Fruit fly (Drosophila melanogaster): ENCODE data around the gene Mgat2.

Gene Mgat2

dm6 chr3R:30046029-30047001 is 24.3 kb upstream of the Mgat2 start, which contains the start of the genes RpL32 and CG7943 (continued):
- TF ChIP-seq CG17568 (GFP tag; optimal IDR thresholded peaks at IDR 0.05) (no peak), vvl (GFP tag; IDR thresholded peaks at IDR 0.05) (peak; percentile 97), Hand (GFP tag; optimal IDR thresholded peaks at IDR 0.05) (peak; percentile 70), CG11560 (tag; IDR thresholded peaks at IDR 0.05) (peak; percentile 84), H2.0 (GFP tag; IDR thresholded peaks at IDR 0.05) (peak; percentile 83), CG6791 (GFP tag; IDR thresholded peaks at IDR 0.05; ENCODE audit: partially characterized antibody) (peak; percentile 100), mam (GFP tag; optimal IDR thresholded peaks at IDR 0.05) (peak; percentile 99), aop (GFP tag; IDR thresholded peaks at IDR 0.05) (peak; percentile 88), Awh (GFP tag; IDR thresholded peaks at IDR 0.05) (peak; percentile 86), CG9727 (GFP tag; optimal IDR thresholded peaks at IDR 0.05) (peak; percentile 97), CG17361 (GFP tag; IDR thresholded peaks at IDR 0.05) (peak; percentile 96), CG31388 (GFP tag; optimal IDR thresholded peaks at IDR 0.05) (peak; percentile 66), pnt (GFP tag; optimal IDR thresholded peaks at IDR 0.05) (peak; percentile 96), dm (GFP tag; optimal IDR thresholded peaks at IDR 0.05) (peak; percentile 97), Deaf1 (tag; optimal IDR thresholded peaks at IDR 0.05) (peak; percentile 71), Neu2 (GFP tag; optimal IDR thresholded peaks at IDR 0.05; ENCODE audit: borderline replicate concordance) (peak; percentile 86), CG2199 (GFP tag; IDR thresholded peaks at IDR 0.05) (peak; percentile 79; the same call in 2 of the 3 replicates), dati (GFP tag; IDR thresholded peaks at IDR 0.05) (peak; percentile 81), Hey (tag; optimal IDR thresholded peaks at IDR 0.05) (peak; percentile 89), YL-1 (GFP tag; optimal IDR thresholded peaks at IDR 0.05) (peak; percentile 96), C15 (GFP tag; IDR thresholded peaks at IDR 0.05) (peak; percentile 94), bowl (GFP tag; IDR thresholded peaks at IDR 0.05) (peak; percentile 89), zf30C (GFP tag; optimal IDR thresholded peaks at IDR 0.05) (no peak), odd (GFP tag; optimal IDR thresholded peaks at IDR 0.05) (peak; percentile 91), CG3838 (GFP tag; optimal IDR thresholded peaks at IDR 0.05) (peak; percentile 80), CG7839 (tag; optimal IDR thresholded peaks at IDR 0.05) (peak; percentile 85), HLHmδ (GFP tag; optimal IDR thresholded peaks at IDR 0.05) (peak; percentile 82), HLH4C (GFP tag; IDR thresholded peaks at IDR 0.05; ENCODE audit: partially characterized antibody) (peak; percentile 100), HLH3B (GFP tag; IDR thresholded peaks at IDR 0.05) (peak; percentile 93), CG11093 (GFP tag; IDR thresholded peaks at IDR 0.05) (peak; percentile 87), unpg (GFP tag; optimal IDR thresholded peaks at IDR 0.05) (peak; percentile 91), CG34422 (GFP tag; IDR thresholded peaks at IDR 0.05) (peak; percentile 97), CG2202 (tag; optimal IDR thresholded peaks at IDR 0.05) (peak; percentile 76), Vsx1 (GFP tag; optimal IDR thresholded peaks at IDR 0.05) (peak; percentile 89), CG12942 (GFP tag; optimal IDR thresholded peaks at IDR 0.05) (peak; percentile 78), crol (GFP tag; IDR thresholded peaks at IDR 0.05) (peak; percentile 55; the same call in 1 of the 2 replicates), CG17802 (tag; optimal IDR thresholded peaks at IDR 0.05) (peak; percentile 84), CG4360 (GFP tag; IDR thresholded peaks at IDR 0.05) (peak; percentile 67), Antp (GFP tag; optimal IDR thresholded peaks at IDR 0.05) (peak; percentile 98), CG9437 (GFP tag; optimal IDR thresholded peaks at IDR 0.05) (peak; percentile 76), Dip3 (GFP tag; optimal IDR thresholded peaks at IDR 0.05) (peak; percentile 97), croc (GFP tag; conservative IDR thresholded peaks at IDR 0.05) (peak; percentile 87), PHDP (tag; optimal IDR thresholded peaks at IDR 0.05) (peak; percentile 91), CG11504 (tag; optimal IDR thresholded peaks at IDR 0.05) (peak; percentile 90), Tbp (GFP tag; optimal IDR thresholded peaks at IDR 0.05) (no peak), grn (GFP tag; optimal IDR thresholded peaks at IDR 0.05) (peak; percentile 80), CG8388 (GFP tag; optimal IDR thresholded peaks at IDR 0.05) (peak; percentile 82), Trl (optimal IDR thresholded peaks at IDR 0.05) (no peak), Trl (GFP tag; optimal IDR thresholded peaks at IDR 0.05) (peak; percentile 98)

All from whole organism, embryonic.